Worm (Caenorhabditis elegans): ENCODE results near the gene R10D12.10.

R10D12.10 gene

DNA sequence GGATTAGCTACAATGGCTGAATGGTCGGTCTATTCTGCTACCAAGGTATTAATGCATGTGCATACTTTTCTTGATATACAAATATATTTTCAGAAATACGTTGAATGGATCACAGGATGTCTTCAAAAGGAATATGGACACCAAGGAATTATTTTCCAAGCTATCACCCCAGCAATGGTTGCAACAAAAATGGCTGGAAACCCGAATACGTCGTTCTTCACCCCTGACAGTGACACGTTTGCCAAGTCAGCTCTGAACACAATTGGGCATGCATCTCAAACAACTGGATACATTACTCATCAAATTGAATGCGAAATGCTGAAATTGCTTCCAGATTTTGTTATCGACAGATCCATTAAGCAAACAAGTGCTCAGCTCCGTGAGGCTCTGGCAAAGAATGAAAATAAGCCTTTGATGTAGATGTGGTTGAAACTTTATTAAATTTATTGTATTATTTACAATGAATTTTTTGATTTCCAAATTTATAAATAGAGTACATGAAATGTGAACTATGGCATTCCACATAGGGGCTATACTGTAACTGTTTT, 50.5 kb downstream of the R10D12.10 start (continued):
- 0 out of 2 replicates have a peak, but pooled peaks have one; percentile 75 for TF ChIP-seq ztf-28 (GFP tag; IDR thresholded peaks at IDR 0.05)
- TF ChIP-seq chd-7 (tag; optimal IDR thresholded peaks at IDR 0.05): peak; percentile 92
- no peak for TF ChIP-seq tbx-9 (tag; optimal IDR thresholded peaks at IDR 0.05; ENCODE audit: borderline replicate concordance)
- TF ChIP-seq fkh-3 (tag; optimal IDR thresholded peaks at IDR 0.05): no peak
- TF ChIP-seq F57C9.4 (tag; optimal IDR thresholded peaks at IDR 0.05): peak; percentile 78
- no peak for TF ChIP-seq F39B2.1 (GFP tag; IDR thresholded peaks at IDR 0.05)
- TF ChIP-seq snpc-1.1 (tag; optimal IDR thresholded peaks at IDR 0.05; ENCODE audit: insufficient read depth): no peak
- peak; percentile 63 for TF ChIP-seq lin-54 (GFP tag; optimal IDR thresholded peaks at IDR 0.05)
- TF ChIP-seq Y56A3A.18 (GFP tag; IDR thresholded peaks at IDR 0.05): peak; percentile 94
- TF ChIP-seq lsl-1 (GFP tag; optimal IDR thresholded peaks at IDR 0.05): no peak
- TF ChIP-seq sea-2 (GFP tag; IDR thresholded peaks at IDR 0.05): peak; percentile 22; the same call in 1 of the 2 replicates
- peak; percentile 22 for TF ChIP-seq lin-40 (tag; optimal IDR thresholded peaks at IDR 0.05)
- TF ChIP-seq mes-4 (tag; optimal IDR thresholded peaks at IDR 0.05): no peak
- TF ChIP-seq unc-130 (GFP tag; optimal IDR thresholded peaks at IDR 0.05): no peak
- peak; percentile 64; the same call in 1 of the 2 replicates for TF ChIP-seq Y79H2A.3 (GFP tag; conservative IDR thresholded peaks at IDR 0.05)
- TF ChIP-seq egl-44 (GFP tag; IDR thresholded peaks at IDR 0.05): peak; percentile 77
- peak; percentile 76 for TF ChIP-seq ztf-22 (GFP tag; optimal IDR thresholded peaks at IDR 0.05)
- TF ChIP-seq madf-10 (tag; optimal IDR thresholded peaks at IDR 0.05): peak; percentile 64
- TF ChIP-seq ztf-26 (tag; optimal IDR thresholded peaks at IDR 0.05): peak; percentile 86
- TF ChIP-seq madf-6 (GFP tag; IDR thresholded peaks at IDR 0.05): no peak; the same call in 1 of the 2 replicates
- TF ChIP-seq let-526 (GFP tag; IDR thresholded peaks at IDR 0.05): peak; percentile 84
- no peak for TF ChIP-seq B0261.1 (tag; optimal IDR thresholded peaks at IDR 0.05)
- peak; percentile 70 for TF ChIP-seq mcd-1 (GFP tag; IDR thresholded peaks at IDR 0.05)
- no peak for TF ChIP-seq mxl-1 (tag; optimal IDR thresholded peaks at IDR 0.05)
- no peak for TF ChIP-seq bed-2 (GFP tag; IDR thresholded peaks at IDR 0.05)
- peak; percentile 55 for TF ChIP-seq K12H6.12 (tag; optimal IDR thresholded peaks at IDR 0.05)
- peak; percentile 55 for TF ChIP-seq pha-4 (tag; optimal IDR thresholded peaks at IDR 0.05)
- no peak for TF ChIP-seq egrh-3 (GFP tag; IDR thresholded peaks at IDR 0.05)
- TF ChIP-seq F37B4.10 (GFP tag; IDR thresholded peaks at IDR 0.05): peak; percentile 93; the same call in 1 of the 2 replicates
- TF ChIP-seq hmg-20 (GFP tag; IDR thresholded peaks at IDR 0.05): peak; percentile 62; the same call in 1 of the 2 replicates
- no peak for TF ChIP-seq nhr-120 (GFP tag; IDR thresholded peaks at IDR 0.05)
- no peak for TF ChIP-seq hlh-12 (tag; optimal IDR thresholded peaks at IDR 0.05)
- TF ChIP-seq efl-1 (GFP tag; optimal IDR thresholded peaks at IDR 0.05): no peak
- peak; percentile 95 for TF ChIP-seq nfyb-1 (GFP tag; IDR thresholded peaks at IDR 0.05)
- peak; percentile 90 for TF ChIP-seq atf-7 (tag; optimal IDR thresholded peaks at IDR 0.05)
- TF ChIP-seq Y95B8A.8 (GFP tag; IDR thresholded peaks at IDR 0.05): peak; percentile 88
- TF ChIP-seq ztf-18 (tag; optimal IDR thresholded peaks at IDR 0.05): no peak
- TF ChIP-seq aptf-3 (GFP tag; IDR thresholded peaks at IDR 0.05): peak; percentile 88; the same call in 1 of the 2 replicates
- TF ChIP-seq rec-8 (tag; optimal IDR thresholded peaks at IDR 0.05): no peak
- TF ChIP-seq sdz-38 (tag; optimal IDR thresholded peaks at IDR 0.05): no peak
- peak; percentile 78 for TF ChIP-seq ZK185.1 (tag; optimal IDR thresholded peaks at IDR 0.05; ENCODE audit: poor library complexity, severe bottlenecking)
- TF ChIP-seq somi-1 (GFP tag; optimal IDR thresholded peaks at IDR 0.05): peak; percentile 88
- no peak for TF ChIP-seq madf-8 (GFP tag; conservative IDR thresholded peaks at IDR 0.05)
- no peak for TF ChIP-seq dpff-1 (tag; optimal IDR thresholded peaks at IDR 0.05)
- TF ChIP-seq C06A6.2 (GFP tag; conservative IDR thresholded peaks at IDR 0.05): peak; percentile 74
- TF ChIP-seq F52B5.7 (tag; optimal IDR thresholded peaks at IDR 0.05): peak; percentile 92
- TF ChIP-seq pbrm-1 (GFP tag; IDR thresholded peaks at IDR 0.05): peak; percentile 61; the same call in 1 of the 2 replicates
- no peak; the same call in 1 of the 2 replicates for TF ChIP-seq Y53F4B.3 (GFP tag; IDR thresholded peaks at IDR 0.05)
- TF ChIP-seq nhr-27 (tag; optimal IDR thresholded peaks at IDR 0.05): no peak

Measured in whole organism, young adult.